Worm (Caenorhabditis elegans) whole organism, L4 larva: Measurements from ENCODE around the gene mthf-1.

Experiments used
- F37D6.2 ChIP-seq: sonication (generic microtip); optimal IDR thresholded peaks from 2 replicates; lab custom pipeline; 2016; ENCODE audit warnings: mild to moderate bottlenecking, missing genetic modification characterization, missing compliant biosample characterization
- Y48G9A.11 ChIP-seq: fragments of 200-800 bp; sonication (Bioruptor generic); IDR thresholded peaks from 2 replicates; pipeline ENCODE4 v1.3.6; 2022; ENCODE audit warnings: missing genetic modification reagents, missing genetic modification characterization, missing compliant biosample characterization
- Y5F2A.4 ChIP-seq: fragments of 200-800 bp; sonication (Bioruptor generic); optimal IDR thresholded peaks from 2 replicates; lab custom pipeline; 2018; ENCODE audit warnings: mild to moderate bottlenecking, missing genetic modification characterization, missing compliant biosample characterization
- aha-1 ChIP-seq: fragments of 150-350 bp; peaks from one replicate; lab custom pipeline; 2014; ENCODE audit warnings: missing biosample characterization, missing genetic modification characterization
- arid-1 ChIP-seq: fragments of 200-800 bp; sonication (Bioruptor generic); conservative IDR thresholded peaks from 2 replicates; pipeline ENCODE4 v1.3.6; 2022; ENCODE audit warnings: missing genetic modification reagents, missing genetic modification characterization, missing compliant biosample characterization
- attf-4 ChIP-seq: sonication (generic microtip); optimal IDR thresholded peaks from 3 replicates; lab custom pipeline; 2017; ENCODE audit warnings: missing biosample characterization, missing genetic modification characterization
- ctbp-1 ChIP-seq: fragments of 200-800 bp; sonication (Bioruptor generic); IDR thresholded peaks from 2 replicates; pipeline ENCODE4 v1.3.6; 2022; ENCODE audit warnings: missing genetic modification reagents, missing genetic modification characterization, missing compliant biosample characterization
- daf-12 ChIP-seq: fragments of 150-350 bp; optimal IDR thresholded peaks from 2 replicates; lab custom pipeline; 2014; ENCODE audit warnings: missing biosample characterization, missing genetic modification reagents, missing genetic modification characterization
- daf-16 ChIP-seq, 3 experiments: sonication (generic microtip); optimal IDR thresholded peaks; 2 replicates each; lab custom pipeline; 2016 to 2017; ENCODE audit warnings: missing genetic modification characterization in 3 of 3, missing genetic modification reagents in 3 of 3, mild to moderate bottlenecking in 2 of 3, missing compliant biosample characterization in 2 of 3, missing biosample characterization in 1 of 3, moderate library complexity in 1 of 3
- dmd-6 ChIP-seq: fragments of 200-800 bp; sonication (Bioruptor generic); IDR thresholded peaks from 2 replicates; pipeline ENCODE4 v1.3.6; 2022; ENCODE audit warnings: missing genetic modification reagents, missing genetic modification characterization, missing compliant biosample characterization
- dmd-8 ChIP-seq: fragments of 200-800 bp; sonication (Bioruptor generic); IDR thresholded peaks from 2 replicates; pipeline ENCODE4 v1.3.6; 2022; ENCODE audit warnings: missing genetic modification characterization, missing compliant biosample characterization
- dve-1 ChIP-seq: sonication (generic microtip); optimal IDR thresholded peaks from 2 replicates; lab custom pipeline; 2017; ENCODE audit warnings: antibody characterized with exemption, mild to moderate bottlenecking, missing genetic modification characterization, missing compliant biosample characterization; ENCODE audit not compliant: insufficient read depth
- egl-43 ChIP-seq: fragments of 200-800 bp; sonication (Bioruptor generic); IDR thresholded peaks from 2 replicates; pipeline ENCODE4 v1.3.6; 2022; ENCODE audit warnings: missing genetic modification reagents, missing genetic modification characterization, missing compliant biosample characterization
- fos-1 ChIP-seq: fragments of 150-350 bp; optimal IDR thresholded peaks from 2 replicates; lab custom pipeline; 2014; ENCODE audit warnings: missing biosample characterization, missing genetic modification characterization
- gei-8 ChIP-seq: fragments of 200-800 bp; sonication (Bioruptor generic); optimal IDR thresholded peaks from 2 replicates; lab custom pipeline; 2018; ENCODE audit warnings: mild to moderate bottlenecking, missing genetic modification characterization, missing compliant biosample characterization
- hlh-11 ChIP-seq: fragments of 200-800 bp; sonication (Bioruptor generic); optimal IDR thresholded peaks from 2 replicates; lab custom pipeline; 2018; ENCODE audit warnings: mild to moderate bottlenecking, missing genetic modification characterization, missing compliant biosample characterization
- hlh-30 ChIP-seq: sonication (generic microtip); optimal IDR thresholded peaks from 2 replicates; lab custom pipeline; 2017; ENCODE audit warnings: antibody characterized with exemption, mild to moderate bottlenecking, missing genetic modification characterization, missing compliant biosample characterization; ENCODE audit not compliant: insufficient read depth
- lim-7 ChIP-seq: fragments of 200-800 bp; sonication (Bioruptor generic); IDR thresholded peaks from 2 replicates; pipeline ENCODE4 v1.3.6; 2022; ENCODE audit warnings: missing genetic modification characterization, missing compliant biosample characterization
- lin-15B ChIP-seq: fragments of 150-350 bp; sonication (generic microtip); optimal IDR thresholded peaks from 3 replicates; lab custom pipeline; 2014; ENCODE audit warnings: missing biosample characterization, missing genetic modification characterization
- lir-3 ChIP-seq: sonication (generic microtip); optimal IDR thresholded peaks from 2 replicates; lab custom pipeline; 2016; ENCODE audit warnings: mild to moderate bottlenecking, missing genetic modification characterization, missing compliant biosample characterization
- lsy-2 ChIP-seq, 2 experiments: fragments of 150-350 bp in 1 of 2; sonication (generic microtip) in 1 of 2; optimal IDR thresholded peaks; 2 replicates each; lab custom pipeline; 2014 to 2017; ENCODE audit warnings: missing biosample characterization in 2 of 2, missing genetic modification characterization in 2 of 2
- madf-5 ChIP-seq, 2 experiments: fragments of 200-800 bp; sonication (Bioruptor generic); IDR thresholded peaks; 2 replicates each; pipeline ENCODE4 v1.3.6; 2022; ENCODE audit warnings: missing compliant biosample characterization in 2 of 2, missing genetic modification characterization in 2 of 2
- mdl-1 ChIP-seq, 2 experiments: fragments of 150-350 bp in 1 of 2; sonication (generic microtip) in 1 of 2; optimal IDR thresholded peaks; 2 replicates each; lab custom pipeline; 2014 to 2017; ENCODE audit warnings: missing biosample characterization in 2 of 2, missing genetic modification characterization in 2 of 2
- mep-1 ChIP-seq: fragments of 150-350 bp; sonication (generic microtip); optimal IDR thresholded peaks from 3 replicates; lab custom pipeline; 2014; ENCODE audit warnings: missing biosample characterization, missing genetic modification characterization
- mes-2 ChIP-seq: sonication (generic microtip); optimal IDR thresholded peaks from 2 replicates; lab custom pipeline; 2016; ENCODE audit warnings: missing genotype, mild to moderate bottlenecking, missing genetic modification characterization, missing compliant biosample characterization; ENCODE audit not compliant: poor library complexity, severe bottlenecking
- mxl-2 ChIP-seq: fragments of 200-800 bp; sonication (Bioruptor generic); conservative IDR thresholded peaks from 2 replicates; pipeline ENCODE4 v1.3.6; 2022; ENCODE audit warnings: missing genetic modification reagents, missing genetic modification characterization, missing compliant biosample characterization
- nhr-10 ChIP-seq: fragments of 150-350 bp; optimal IDR thresholded peaks from 2 replicates; lab custom pipeline; 2014; ENCODE audit warnings: missing biosample characterization, missing genetic modification characterization
- nhr-102 ChIP-seq: sonication (generic microtip); optimal IDR thresholded peaks from 2 replicates; lab custom pipeline; 2016; ENCODE audit warnings: mild to moderate bottlenecking, missing genetic modification characterization, moderate library complexity, missing compliant biosample characterization
- nhr-11 ChIP-seq: fragments of 150-350 bp; optimal IDR thresholded peaks from 2 replicates; lab custom pipeline; 2014; ENCODE audit warnings: missing biosample characterization, missing genetic modification characterization
- nhr-28 ChIP-seq: fragments of 150-350 bp; optimal IDR thresholded peaks from 2 replicates; lab custom pipeline; 2014; ENCODE audit warnings: missing biosample characterization, missing genetic modification characterization
- nhr-48 ChIP-seq: sonication (generic microtip); optimal IDR thresholded peaks from 2 replicates; lab custom pipeline; 2016; ENCODE audit warnings: mild to moderate bottlenecking, missing genetic modification characterization, missing compliant biosample characterization
- nhr-6 ChIP-seq: fragments of 150-350 bp; optimal IDR thresholded peaks from 2 replicates; lab custom pipeline; 2014; ENCODE audit warnings: missing biosample characterization, missing genetic modification characterization
- nhr-77 ChIP-seq: fragments of 150-350 bp; optimal IDR thresholded peaks from 2 replicates; lab custom pipeline; 2014; ENCODE audit warnings: missing biosample characterization, missing genetic modification characterization
- php-3 ChIP-seq: fragments of 200-800 bp; sonication (Bioruptor generic); IDR thresholded peaks from 2 replicates; pipeline ENCODE4 v1.3.6; 2022; ENCODE audit warnings: missing genetic modification reagents, missing genetic modification characterization, missing compliant biosample characterization
- pqm-1 ChIP-seq: sonication (generic microtip); optimal IDR thresholded peaks from 2 replicates; lab custom pipeline; 2017; ENCODE audit warnings: missing biosample characterization, missing genetic modification characterization
- saeg-2 ChIP-seq: fragments of 200-800 bp; sonication (Bioruptor generic); IDR thresholded peaks from 2 replicates; pipeline ENCODE4 v1.3.6; 2022; ENCODE audit warnings: missing genetic modification reagents, missing genetic modification characterization, missing compliant biosample characterization
- sdz-12 ChIP-seq: fragments of 200-800 bp; sonication (Bioruptor generic); optimal IDR thresholded peaks from 2 replicates; lab custom pipeline; 2018; ENCODE audit warnings: mild to moderate bottlenecking, missing genetic modification characterization, missing compliant biosample characterization
- skn-1 ChIP-seq: fragments of 150-350 bp; optimal IDR thresholded peaks from 2 replicates; lab custom pipeline; 2014; ENCODE audit warnings: missing biosample characterization, missing genetic modification characterization
- tag-97 ChIP-seq: fragments of 200-800 bp; sonication (Bioruptor generic); IDR thresholded peaks from 2 replicates; pipeline ENCODE4 v1.3.6; 2022; ENCODE audit warnings: missing genetic modification characterization, missing compliant biosample characterization
- tra-1 ChIP-seq: fragments of 200-800 bp; sonication (Bioruptor generic); IDR thresholded peaks from 2 replicates; pipeline ENCODE4 v1.3.6; 2022; ENCODE audit warnings: missing genetic modification reagents, missing genetic modification characterization, missing compliant biosample characterization
- unc-130 ChIP-seq: sonication (generic microtip); optimal IDR thresholded peaks from 2 replicates; lab custom pipeline; 2016; ENCODE audit warnings: missing genetic modification reagents, missing genetic modification characterization, missing compliant biosample characterization
- unc-62 ChIP-seq, 3 experiments: fragments of 150-350 bp in 1 of 3; sonication (generic microtip); optimal IDR thresholded peaks in 2 of 3; peaks in 1 of 3; 1 replicate in 1 of 3; 2 replicates in 2 of 3; lab custom pipeline; 2014 to 2017; ENCODE audit warnings: missing biosample characterization in 3 of 3, missing genetic modification characterization in 3 of 3, missing genetic modification reagents in 3 of 3, missing genotype in 1 of 3
- zfp-3 ChIP-seq: fragments of 200-800 bp; sonication (Bioruptor generic); conservative IDR thresholded peaks from 2 replicates; pipeline ENCODE4 v1.3.6; 2022; ENCODE audit warnings: missing genetic modification reagents, missing genetic modification characterization, missing compliant biosample characterization

The mthf-1 gene

ce11 chrII:7814915-7815314, 37.3 kb upstream of the mthf-1 start:
- TF ChIP-seq nhr-102 (peak; percentile 29), lin-15B (tag; lab: Kevin White, UChicago) (no peak), nhr-48 (tag; lab: Kevin White, UChicago) (peak; percentile 34), dve-1 (tag; lab: Kevin White, UChicago) (peak; percentile 93), tra-1 (GFP tag; lab: Robert Waterston, UW) (peak; percentile 84), daf-12 (no peak), aha-1 (tag; lab: Kevin White, UChicago) (peak; percentile 57), php-3 (peak; percentile 96), nhr-77 (tag; lab: Kevin White, UChicago) (peak; percentile 40), lim-7 (GFP tag; lab: Robert Waterston, UW) (no peak), mes-2 (tag; lab: Kevin White, UChicago) (no peak), sdz-12 (GFP tag; lab: Kevin White, UChicago) (no peak), hlh-30 (tag; lab: Kevin White, UChicago) (peak; percentile 7), daf-16 (GFP tag; optimal IDR thresholded peaks at IDR 0.05; lab: Kevin White, UChicago) (no peak), daf-16 (tag; optimal IDR thresholded peaks at IDR 0.05; lab: Kevin White, UChicago) (peak; percentile 90), hlh-11 (tag; lab: Kevin White, UChicago) (peak; percentile 86), nhr-28 (tag; lab: Kevin White, UChicago) (peak; percentile 73), pqm-1 (peak; percentile 89), lsy-2 (tag; optimal IDR thresholded peaks at IDR 0.05; lab: Kevin White, UChicago) (peak in 1 of 2 experiments; percentile 10), unc-62 (GFP tag; optimal IDR thresholded peaks at IDR 0.05 in 1 of 2; lab: Kevin White, UChicago) (peak; percentile 8 to 73), unc-62 (tag; optimal IDR thresholded peaks at IDR 0.05; lab: Kevin White, UChicago) (no peak)

- TF ChIP-seq Y48G9A.11 (GFP tag; lab: Robert Waterston, UW) (no peak), lin-15B (tag; lab: Kevin White, UChicago) (no peak), dmd-8 (GFP tag; lab: Robert Waterston, UW) (no peak), tra-1 (GFP tag; lab: Robert Waterston, UW) (no peak), fos-1 (tag; lab: Kevin White, UChicago) (no peak), madf-5 (GFP tag; IDR thresholded peaks at IDR 0.05; lab: Robert Waterston, UW) (no peak), unc-62 (GFP tag; optimal IDR thresholded peaks at IDR 0.05 in 1 of 2; lab: Kevin White, UChicago) (peak in 1 of 2 experiments; percentile 25), unc-62 (tag; optimal IDR thresholded peaks at IDR 0.05; lab: Kevin White, UChicago) (no peak), egl-43 (no peak), F37D6.2 (tag; lab: Kevin White, UChicago) (no peak), nhr-6 (tag; lab: Kevin White, UChicago) (peak; percentile 57), nhr-11 (tag; lab: Kevin White, UChicago) (no peak), mdl-1 (tag; optimal IDR thresholded peaks at IDR 0.05; lab: Kevin White, UChicago) (no peak), tag-97 (GFP tag; lab: Robert Waterston, UW) (no peak), arid-1 (GFP tag; lab: Robert Waterston, UW) (no peak), gei-8 (GFP tag; lab: Kevin White, UChicago) (no peak), mes-2 (tag; lab: Kevin White, UChicago) (peak; percentile 19)
These were observed 36.6 kb upstream of the mthf-1 start for ce11 chrII:7814215-7814614.

ce11 chrII:7813645-7814044, 36.0 kb upstream of the mthf-1 start:
- TF ChIP-seq hlh-11 (tag; lab: Kevin White, UChicago) (peak; percentile 37), unc-130 (GFP tag; lab: Kevin White, UChicago) (no peak), saeg-2 (GFP tag; lab: Robert Waterston, UW) (no peak), pqm-1 (peak; percentile 31), attf-4 (tag; lab: Kevin White, UChicago) (no peak), nhr-10 (no peak), nhr-28 (tag; lab: Kevin White, UChicago) (peak; percentile 52), ctbp-1 (GFP tag; lab: Robert Waterston, UW) (no peak), daf-16 (GFP tag; optimal IDR thresholded peaks at IDR 0.05; lab: Kevin White, UChicago) (no peak), daf-16 (tag; optimal IDR thresholded peaks at IDR 0.05; lab: Kevin White, UChicago) (peak; percentile 26), zfp-3 (no peak), dve-1 (tag; lab: Kevin White, UChicago) (peak; percentile 7), hlh-30 (tag; lab: Kevin White, UChicago) (peak; percentile 46), nhr-77 (tag; lab: Kevin White, UChicago) (peak; percentile 67), nhr-6 (tag; lab: Kevin White, UChicago) (no peak), skn-1 (tag; lab: Kevin White, UChicago) (no peak), mxl-2 (GFP tag; lab: Robert Waterston, UW) (no peak), dmd-6 (GFP tag; lab: Robert Waterston, UW) (peak; percentile 55), lir-3 (tag; lab: Kevin White, UChicago) (no peak), fos-1 (tag; lab: Kevin White, UChicago) (no peak), mep-1 (tag; lab: Kevin White, UChicago) (no peak), Y5F2A.4 (GFP tag; lab: Kevin White, UChicago) (no peak)
- TF ChIP-seq, all 104 proteins: peak for 8
